Worm (Caenorhabditis elegans): ENCODE data around the gene sor-1.

- TF ChIP-seq pax-1 (tag; optimal IDR thresholded peaks at IDR 0.05) = no peak
- no peak for TF ChIP-seq tbx-2 (tag; optimal IDR thresholded peaks at IDR 0.05)
- no peak for TF ChIP-seq ztf-16 (tag; optimal IDR thresholded peaks at IDR 0.05)
- no peak for TF ChIP-seq unc-3 (GFP tag; conservative IDR thresholded peaks at IDR 0.05)
- TF ChIP-seq unc-3 (tag; optimal IDR thresholded peaks at IDR 0.05) = no peak
- TF ChIP-seq fkh-10 (GFP tag; optimal IDR thresholded peaks at IDR 0.05) = no peak
- TF ChIP-seq dmd-4 (tag; optimal IDR thresholded peaks at IDR 0.05; ENCODE audit: borderline replicate concordance) = no peak
- TF ChIP-seq eyg-1 (tag; optimal IDR thresholded peaks at IDR 0.05) = no peak
- TF ChIP-seq ceh-45 (GFP tag; IDR thresholded peaks at IDR 0.05) = no peak
- TF ChIP-seq ref-2 (tag; optimal IDR thresholded peaks at IDR 0.05) = no peak
- no peak for TF ChIP-seq gmeb-2 (tag; optimal IDR thresholded peaks at IDR 0.05)
- no peak for TF ChIP-seq lin-11 (tag; optimal IDR thresholded peaks at IDR 0.05)
These were observed 28.1 kb downstream of the sor-1 start for ce11 chrIII:8446061-8446460.

Data from whole organism, late embryonic.